Fruit fly (Drosophila melanogaster) whole organism: ENCODE data around the gene Pkc98E.

Experiments used
- CG8478 ChIP-seq: fragments of >200 bp; optimal IDR thresholded peaks from 2 replicates; lab custom pipeline; 2018; ENCODE audit warnings: inconsistent platforms
- Dll ChIP-seq: fragments of >200 bp; optimal IDR thresholded peaks from 2 replicates; lab custom pipeline; 2017
- EcR ChIP-seq, 2 experiments: fragments of >200 bp; optimal IDR thresholded peaks; 2 replicates each; lab custom pipeline; 2017; ENCODE audit warnings: missing biosample characterization in 2 of 2, missing genetic modification characterization in 2 of 2, missing genetic modification reagents in 2 of 2
- pan ChIP-seq: fragments of >200 bp; optimal IDR thresholded peaks from 2 replicates; lab custom pipeline; 2017
- psq ChIP-seq: fragments of >200 bp; optimal IDR thresholded peaks from 2 replicates; lab custom pipeline; 2017
- usp ChIP-seq: fragments of >200 bp; optimal IDR thresholded peaks from 2 replicates; lab custom pipeline; 2017; ENCODE audit warnings: missing biosample characterization, missing genetic modification characterization, mixed read lengths

dm6 chr3R:29091609-29092008 lies 52.7 kb downstream of the Pkc98E start:
- TF ChIP-seq usp (GFP tag; lab: Kevin White, UChicago) (no peak), EcR (GFP tag; optimal IDR thresholded peaks at IDR 0.05; lab: Kevin White, UChicago) (no peak), Dll (no peak), psq (no peak), pan (lab: Kevin White, UChicago) (no peak), CG8478 (lab: Kevin White, UChicago) (no peak)
